Fruit fly (Drosophila melanogaster) whole organism, larva: ENCODE measurements around the gene Sema1a.

ENCODE experiments used
- noc ChIP-seq: fragments of 200-800 bp; sonication (Bioruptor generic); optimal IDR thresholded peaks from 3 replicates; lab custom pipeline; 2019; ENCODE audit warnings: missing biosample characterization, mild to moderate bottlenecking, missing genetic modification characterization, moderate library complexity

Sema1a gene

dm6 chr2L:8541469-8542233 lies at the start of gene Sema1a:
Sema1a (plus strand) TSS chr2L:8542147.
- peak; percentile 13 for TF ChIP-seq noc (tag; lab: Kevin White, UChicago)

dm6 chr2L:8496269-8496668 lies 45.7 kb upstream of the Sema1a start, which contains the start of gene Bace:
Bace (minus strand) TSS chr2L:8496307.
- TF ChIP-seq noc (tag; lab: Kevin White, UChicago) = no peak

DNA sequence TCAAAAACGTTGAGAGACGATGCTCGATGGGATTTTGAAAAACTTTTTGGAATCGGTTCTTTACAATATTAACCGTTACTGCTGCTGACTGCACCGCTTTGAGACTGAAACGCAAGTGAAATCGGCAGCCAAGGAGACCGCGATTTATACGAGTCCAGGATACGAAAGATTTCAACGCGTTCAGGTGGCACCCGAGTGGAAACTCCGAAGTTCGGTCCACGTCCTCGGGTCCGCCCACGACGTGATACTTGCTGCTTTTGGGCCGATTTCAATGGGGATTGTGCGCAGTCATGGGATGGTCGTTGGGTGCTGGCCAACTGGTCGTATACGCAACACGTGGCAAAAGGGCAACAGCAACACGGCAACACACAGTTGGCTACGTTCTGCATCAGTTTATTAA lies 35.2 kb upstream of the Sema1a start, which contains the start of gene Dh31:
Gene Dh31, minus strand, starts transcription at position 117 of the 400 bp plus-strand sequence.
- no peak for TF ChIP-seq noc (tag; lab: Kevin White, UChicago)

dm6 chr2L:8511723-8512122 lies 30.2 kb upstream of the Sema1a start, which contains the start of gene CG13096:
CG13096 (minus strand) TSS chr2L:8511866.
- TF ChIP-seq noc (tag; lab: Kevin White, UChicago) = no peak

DNA sequence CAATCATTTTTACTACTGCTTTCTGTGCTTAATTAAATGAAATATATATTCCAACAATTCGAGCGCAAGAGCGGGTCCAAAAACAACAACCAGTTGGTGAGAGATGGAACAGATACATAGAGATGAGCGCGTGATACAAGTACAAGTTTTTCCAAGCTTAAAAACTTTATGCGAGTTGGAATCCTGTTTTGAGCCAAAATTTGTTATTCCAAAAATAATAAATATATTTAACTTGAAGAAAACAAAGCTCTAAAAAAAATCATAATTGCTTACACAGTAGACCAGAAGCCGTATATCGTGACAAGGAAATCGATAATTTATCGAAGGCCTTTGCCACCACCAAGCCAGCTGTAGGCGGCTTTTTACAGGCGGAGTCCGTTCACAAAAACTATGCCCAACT lies 27.2 kb upstream of the Sema1a start, which contains the start of the genes CG13097 and PIG-U:
Gene CG13097, minus strand, starts transcription at position 121 of the 400 bp plus-strand sequence.
Gene PIG-U, plus strand, starts transcription at position 349 of the 400 bp plus-strand sequence.
- TF ChIP-seq noc (tag; lab: Kevin White, UChicago) = no peak

DNA sequence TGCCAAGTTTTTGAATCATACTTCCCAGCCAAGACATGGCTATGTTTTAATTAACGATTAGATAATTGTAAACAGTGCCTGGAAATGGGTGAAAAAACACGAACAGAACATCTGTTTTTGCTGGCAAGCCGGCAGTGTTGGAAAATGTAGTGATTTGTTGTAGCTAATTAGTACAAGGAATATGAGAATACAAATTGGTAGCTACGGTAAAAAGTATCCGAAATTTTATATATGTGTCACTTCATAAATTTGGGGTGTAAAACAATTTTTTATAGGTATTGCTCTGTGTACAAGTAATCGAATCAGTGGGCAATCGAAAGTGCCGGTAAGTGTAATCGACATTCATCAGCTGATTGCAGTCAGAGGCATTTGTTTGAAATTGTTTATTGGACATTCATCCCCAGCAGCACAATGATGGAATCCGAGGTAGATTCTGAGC lies 24.7 kb upstream of the Sema1a start, which contains the start of the genes mRpL51 and Uba4:
Gene mRpL51, minus strand, starts transcription at position 125 of the 439 bp plus-strand sequence.
Gene Uba4, plus strand, starts transcription at position 156 of the 439 bp plus-strand sequence.
- peak; percentile 62 for TF ChIP-seq noc (tag; lab: Kevin White, UChicago)

DNA sequence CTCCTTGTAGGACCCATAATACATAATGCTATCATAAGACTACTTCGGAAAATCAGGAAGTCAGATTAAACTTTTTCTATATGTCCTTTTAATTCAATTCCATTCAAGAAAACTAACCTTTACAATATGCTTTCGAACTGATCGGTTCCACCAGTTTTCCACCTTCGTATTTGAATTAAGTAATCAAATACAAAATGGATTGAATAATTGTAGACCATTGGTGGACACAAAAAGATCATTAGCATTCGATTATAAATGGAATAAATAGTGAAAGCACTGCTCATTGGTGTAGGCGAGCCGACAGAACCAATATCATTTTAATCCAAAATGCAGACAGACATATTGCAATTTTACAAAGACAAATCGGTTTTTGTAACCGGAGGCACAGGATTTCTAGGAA lies 22.6 kb upstream of the Sema1a start, which contains the start of gene Sgp:
Gene Sgp, plus strand, starts transcription at position 301 of the 400 bp plus-strand sequence.
- no peak for TF ChIP-seq noc (tag; lab: Kevin White, UChicago)

- TF ChIP-seq noc (tag; lab: Kevin White, UChicago) = peak; percentile 15
These were observed 20.1 kb upstream of the Sema1a start, which contains the start of gene Acer for dm6 chr2L:8521724-8522309. Acer (plus strand) TSS chr2L:8521933.

dm6 chr2L:8522781-8523180 lies 19.2 kb upstream of the Sema1a start:
- TF ChIP-seq noc (tag; lab: Kevin White, UChicago) = no peak

- TF ChIP-seq noc (tag; lab: Kevin White, UChicago) = no peak
These were observed 16.9 kb upstream of the Sema1a start for dm6 chr2L:8525000-8525399.

DNA sequence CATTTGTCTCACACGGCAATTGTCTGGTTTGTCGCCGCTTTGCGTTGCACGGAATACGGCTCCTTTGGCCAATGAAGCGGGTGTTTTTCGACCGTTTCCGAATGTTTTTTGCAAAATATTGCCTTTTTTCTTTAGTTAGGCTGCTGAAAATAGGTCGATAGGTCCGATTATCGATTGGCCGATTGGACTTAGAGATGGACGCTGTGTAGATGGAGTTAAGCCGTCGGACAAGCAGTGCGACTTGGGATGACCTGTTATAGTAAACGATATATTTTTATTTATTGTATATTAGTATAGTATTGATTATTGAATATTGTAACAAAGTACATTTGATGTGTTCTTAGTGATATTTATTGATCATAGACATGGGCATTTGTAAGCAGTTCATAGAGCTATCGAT lies 13.6 kb upstream of the Sema1a start, which contains the start of the genes lmgA and lmgB:
Gene lmgA, minus strand, starts transcription at position 301 of the 400 bp plus-strand sequence.
Gene lmgB, minus strand, starts transcription at position 301 of the 400 bp plus-strand sequence.
- TF ChIP-seq noc (tag; lab: Kevin White, UChicago) = peak; percentile 31

DNA sequence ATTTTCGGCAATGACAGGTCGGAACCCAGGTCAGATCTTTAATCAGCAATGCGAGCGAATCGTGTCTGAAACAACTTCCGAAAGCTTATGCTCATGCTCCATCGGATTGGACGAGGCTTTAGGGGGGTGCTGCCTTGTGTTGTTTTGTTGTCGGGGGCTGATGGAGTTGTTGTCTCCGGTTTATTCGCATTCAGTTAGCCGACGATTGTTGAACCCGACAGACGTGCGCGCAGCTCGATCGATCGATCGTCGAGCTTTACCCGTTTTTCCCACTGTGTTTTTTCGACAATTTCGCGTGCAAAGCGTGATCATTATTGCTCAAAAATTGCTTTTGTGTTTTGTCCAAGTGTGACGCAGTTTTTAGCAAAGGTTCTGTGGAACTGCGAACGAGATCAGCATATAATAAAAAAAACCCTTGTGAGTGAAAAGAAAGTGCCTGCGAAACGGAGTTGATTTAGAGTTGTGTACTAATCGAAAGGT lies 13.0 kb upstream of the Sema1a start, which contains the start of gene CG17834:
Gene CG17834, plus strand, starts transcription at position 191 of the 480 bp plus-strand sequence.
- peak; percentile 41 for TF ChIP-seq noc (tag; lab: Kevin White, UChicago)

DNA sequence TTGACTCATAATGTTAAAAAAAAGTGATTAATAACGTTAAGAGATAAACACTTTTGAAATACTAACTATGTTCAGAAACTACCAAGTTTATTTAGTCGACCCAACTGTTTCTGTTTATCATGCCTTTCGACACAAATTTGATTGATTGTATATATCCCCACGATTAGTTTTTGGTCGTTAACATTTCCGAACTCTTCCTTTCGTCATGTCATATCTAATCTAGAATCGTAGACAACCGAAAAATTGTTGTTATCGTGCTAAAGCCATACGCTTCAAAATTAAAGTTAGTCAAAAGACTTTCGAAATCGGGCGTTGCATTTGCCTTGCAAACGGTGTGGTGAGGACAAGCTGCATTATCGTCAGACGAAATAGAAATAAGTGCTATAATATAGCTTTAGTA lies 11.8 kb upstream of the Sema1a start:
- TF ChIP-seq noc (tag; lab: Kevin White, UChicago) = no peak

DNA sequence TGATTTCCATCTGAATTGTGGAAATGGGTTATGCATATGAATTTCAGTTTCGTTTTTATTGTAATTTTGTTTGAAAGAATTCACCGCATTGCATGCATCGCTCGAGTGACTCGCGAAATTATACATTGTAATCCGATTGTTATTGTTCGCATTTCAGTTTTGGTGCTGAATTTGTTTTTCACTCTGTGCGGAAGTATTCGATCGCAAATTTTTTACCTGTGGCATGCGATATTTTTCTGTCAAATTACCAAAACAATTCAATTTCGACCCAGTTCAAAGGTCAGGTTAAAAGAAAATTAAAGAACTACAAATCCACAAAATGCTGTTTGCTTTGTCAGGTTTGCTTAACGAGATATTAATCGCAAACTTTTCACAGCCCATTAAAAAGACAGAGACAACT lies 9.2 kb upstream of the Sema1a start:
- no peak for TF ChIP-seq noc (tag; lab: Kevin White, UChicago)

DNA sequence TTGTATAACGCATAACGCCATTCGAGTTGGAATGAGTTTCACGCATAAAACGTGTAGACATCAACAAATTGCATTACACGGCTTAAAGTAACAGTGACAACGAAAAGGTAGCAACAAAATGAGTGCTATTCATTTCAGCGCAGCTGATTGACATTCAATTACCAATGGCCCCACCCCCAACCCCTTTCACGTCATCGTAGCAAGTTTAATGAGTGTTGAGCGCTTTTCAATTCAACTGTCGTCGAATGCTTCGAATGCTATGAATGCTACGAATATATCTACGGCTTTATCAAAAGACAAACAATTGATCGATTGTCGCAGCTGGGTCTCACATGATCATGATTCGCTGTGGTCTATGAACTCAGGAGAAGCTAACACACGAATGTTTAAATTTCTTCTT lies 8.3 kb upstream of the Sema1a start:
- no peak for TF ChIP-seq noc (tag; lab: Kevin White, UChicago)

DNA sequence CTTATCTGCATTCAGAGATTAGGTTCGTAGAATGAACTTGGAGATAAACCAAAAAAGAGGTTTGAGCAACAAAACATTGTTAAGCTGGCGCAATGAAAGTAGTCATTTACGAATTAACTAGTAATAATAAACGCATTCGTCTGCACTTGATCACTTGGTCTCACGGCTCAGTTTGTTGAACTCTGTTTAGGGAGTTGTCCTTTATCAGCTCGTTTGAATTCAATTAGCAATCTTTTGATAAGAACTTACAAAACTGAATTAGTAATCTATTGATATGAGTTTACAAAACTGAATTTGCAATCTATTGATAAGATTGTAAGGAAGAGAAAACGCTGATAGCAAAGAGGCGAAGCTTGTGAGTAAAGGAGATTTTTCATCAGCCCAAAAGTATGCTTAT lies 7.8 kb upstream of the Sema1a start:
- no peak for TF ChIP-seq noc (tag; lab: Kevin White, UChicago)
